Worm (Caenorhabditis elegans) whole organism, late embryonic: ENCODE measurements around the gene ser-1.

Experiments
- C08G9.2 ChIP-seq: sonication (generic microtip); optimal IDR thresholded peaks from 2 replicates; lab custom pipeline; 2016; ENCODE audit warnings: mild to moderate bottlenecking, missing genetic modification characterization, moderate library complexity, missing compliant biosample characterization
- C38D4.7 ChIP-seq: fragments of 200-800 bp; sonication (Bioruptor generic); optimal IDR thresholded peaks from 2 replicates; lab custom pipeline; 2018; ENCODE audit warnings: mild to moderate bottlenecking, missing genetic modification characterization, moderate library complexity, missing compliant biosample characterization
- F13H6.1 ChIP-seq: sonication (generic microtip); optimal IDR thresholded peaks from 2 replicates; lab custom pipeline; 2016; ENCODE audit warnings: missing genetic modification characterization, missing compliant biosample characterization
- K02D7.2 ChIP-seq: sonication (generic microtip); optimal IDR thresholded peaks from 2 replicates; lab custom pipeline; 2017; ENCODE audit warnings: mild to moderate bottlenecking, missing genetic modification characterization, missing compliant biosample characterization
- T23F11.4 ChIP-seq: fragments of 200-800 bp; sonication (Bioruptor generic); optimal IDR thresholded peaks from 2 replicates; lab custom pipeline; 2018; ENCODE audit warnings: mild to moderate bottlenecking, missing genetic modification characterization, missing compliant biosample characterization
- Y22D7AL.16 ChIP-seq: sonication (generic microtip); optimal IDR thresholded peaks from 2 replicates; lab custom pipeline; 2016; ENCODE audit warnings: missing genetic modification characterization, missing compliant biosample characterization
- ama-1 ChIP-seq: fragments of 150-350 bp; optimal IDR thresholded peaks from 2 replicates; lab custom pipeline; 2014
- ceh-22 ChIP-seq: sonication (generic microtip); optimal IDR thresholded peaks from 2 replicates; lab custom pipeline; 2017; ENCODE audit warnings: missing biosample characterization, missing genetic modification characterization
- ceh-31 ChIP-seq: sonication (generic microtip); optimal IDR thresholded peaks from 2 replicates; lab custom pipeline; 2016; ENCODE audit warnings: missing genetic modification characterization, missing compliant biosample characterization
- ceh-34 ChIP-seq: sonication (generic microtip); optimal IDR thresholded peaks from 2 replicates; lab custom pipeline; 2016; ENCODE audit warnings: mild to moderate bottlenecking, missing genetic modification characterization, missing compliant biosample characterization
- ceh-45 ChIP-seq: fragments of 200-800 bp; sonication (Bioruptor generic); IDR thresholded peaks from 2 replicates; pipeline ENCODE4 v1.3.6; 2022; ENCODE audit warnings: missing genetic modification reagents, missing genetic modification characterization, missing compliant biosample characterization
- dmd-4 ChIP-seq: sonication (generic microtip); optimal IDR thresholded peaks from 2 replicates; lab custom pipeline; 2016; ENCODE audit warnings: borderline replicate concordance, missing genetic modification characterization, missing compliant biosample characterization
- dve-1 ChIP-seq: sonication (generic microtip); optimal IDR thresholded peaks from 2 replicates; lab custom pipeline; 2017; ENCODE audit warnings: antibody characterized with exemption, mild to moderate bottlenecking, missing genetic modification characterization, missing compliant biosample characterization
- elt-4 ChIP-seq: sonication (generic microtip); optimal IDR thresholded peaks from 2 replicates; lab custom pipeline; 2016; ENCODE audit warnings: missing genetic modification characterization, missing compliant biosample characterization
- eyg-1 ChIP-seq: sonication (generic microtip); optimal IDR thresholded peaks from 2 replicates; lab custom pipeline; 2016; ENCODE audit warnings: missing genotype, missing genetic modification characterization, missing compliant biosample characterization
- fkh-10 ChIP-seq: fragments of 150-350 bp; optimal IDR thresholded peaks from 2 replicates; lab custom pipeline; 2014; ENCODE audit warnings: missing biosample characterization, missing genetic modification reagents, missing genetic modification characterization
- fkh-6 ChIP-seq: sonication (generic microtip); optimal IDR thresholded peaks from 2 replicates; lab custom pipeline; 2016; ENCODE audit warnings: missing genetic modification characterization, missing compliant biosample characterization
- hlh-15 ChIP-seq: sonication (generic microtip); optimal IDR thresholded peaks from 2 replicates; lab custom pipeline; 2016; ENCODE audit warnings: missing genetic modification characterization, missing compliant biosample characterization
- hlh-30 ChIP-seq: sonication (generic microtip); optimal IDR thresholded peaks from 2 replicates; lab custom pipeline; 2017; ENCODE audit warnings: antibody characterized with exemption, missing genetic modification characterization, missing compliant biosample characterization; ENCODE audit not compliant: insufficient read depth
- madf-2 ChIP-seq: sonication (generic microtip); optimal IDR thresholded peaks from 2 replicates; lab custom pipeline; 2017; ENCODE audit warnings: missing genetic modification characterization, missing compliant biosample characterization
- mec-3 ChIP-seq: sonication (generic microtip); optimal IDR thresholded peaks from 2 replicates; lab custom pipeline; 2016; ENCODE audit warnings: borderline replicate concordance, missing genetic modification characterization, missing compliant biosample characterization
- nhr-232 ChIP-seq: sonication (generic microtip); optimal IDR thresholded peaks from 2 replicates; lab custom pipeline; 2016; ENCODE audit warnings: missing genetic modification characterization, missing compliant biosample characterization
- pha-4 ChIP-seq: fragments of 150-350 bp; optimal IDR thresholded peaks from 2 replicates; lab custom pipeline; 2018; ENCODE audit warnings: missing biosample characterization, missing genetic modification reagents, missing genetic modification characterization
- pros-1 ChIP-seq: fragments of 150-350 bp; optimal IDR thresholded peaks from 2 replicates; lab custom pipeline; 2014; ENCODE audit warnings: missing biosample characterization, missing genetic modification reagents, missing genetic modification characterization
- ref-2 ChIP-seq: sonication (generic microtip); optimal IDR thresholded peaks from 2 replicates; lab custom pipeline; 2016; ENCODE audit warnings: missing genetic modification characterization, missing compliant biosample characterization
- rnt-1 ChIP-seq: sonication (generic microtip); optimal IDR thresholded peaks from 2 replicates; lab custom pipeline; 2016; ENCODE audit warnings: missing genetic modification characterization, missing compliant biosample characterization
- sox-4 ChIP-seq: sonication (generic microtip); optimal IDR thresholded peaks from 2 replicates; lab custom pipeline; 2017; ENCODE audit warnings: mild to moderate bottlenecking, missing genetic modification characterization, inconsistent platforms, missing compliant biosample characterization
- syd-9 ChIP-seq: sonication (generic microtip); optimal IDR thresholded peaks from 2 replicates; lab custom pipeline; 2016; ENCODE audit warnings: mild to moderate bottlenecking, missing genetic modification characterization, moderate library complexity, missing compliant biosample characterization
- unc-3 ChIP-seq, 2 experiments: fragments of 200-800 bp in 1 of 2; sonication (Bioruptor generic) in 1 of 2; sonication (generic microtip) in 1 of 2; conservative IDR thresholded peaks in 1 of 2; optimal IDR thresholded peaks in 1 of 2; 2 replicates each; pipeline versions ENCODE4 v1.3.6 to Lab custom; 2016 to 2022; ENCODE audit warnings: missing compliant biosample characterization in 2 of 2, missing genetic modification characterization in 2 of 2, missing genetic modification reagents in 1 of 2
- unc-42 ChIP-seq: sonication (generic microtip); optimal IDR thresholded peaks from 2 replicates; lab custom pipeline; 2016; ENCODE audit warnings: missing genotype, missing genetic modification characterization, missing compliant biosample characterization
- unc-55 ChIP-seq: sonication (generic microtip); optimal IDR thresholded peaks from 2 replicates; lab custom pipeline; 2017; ENCODE audit warnings: missing biosample characterization, missing genetic modification reagents, missing genetic modification characterization
- unc-86 ChIP-seq: sonication (generic microtip); optimal IDR thresholded peaks from 2 replicates; lab custom pipeline; 2016; ENCODE audit warnings: missing genetic modification characterization, missing compliant biosample characterization
- zip-5 ChIP-seq: sonication (generic microtip); optimal IDR thresholded peaks from 2 replicates; lab custom pipeline; 2016; ENCODE audit warnings: missing genetic modification characterization, missing compliant biosample characterization
- ztf-16 ChIP-seq: sonication (generic microtip); optimal IDR thresholded peaks from 2 replicates; lab custom pipeline; 2017; ENCODE audit warnings: missing genetic modification characterization, missing compliant biosample characterization

Gene ser-1

DNA sequence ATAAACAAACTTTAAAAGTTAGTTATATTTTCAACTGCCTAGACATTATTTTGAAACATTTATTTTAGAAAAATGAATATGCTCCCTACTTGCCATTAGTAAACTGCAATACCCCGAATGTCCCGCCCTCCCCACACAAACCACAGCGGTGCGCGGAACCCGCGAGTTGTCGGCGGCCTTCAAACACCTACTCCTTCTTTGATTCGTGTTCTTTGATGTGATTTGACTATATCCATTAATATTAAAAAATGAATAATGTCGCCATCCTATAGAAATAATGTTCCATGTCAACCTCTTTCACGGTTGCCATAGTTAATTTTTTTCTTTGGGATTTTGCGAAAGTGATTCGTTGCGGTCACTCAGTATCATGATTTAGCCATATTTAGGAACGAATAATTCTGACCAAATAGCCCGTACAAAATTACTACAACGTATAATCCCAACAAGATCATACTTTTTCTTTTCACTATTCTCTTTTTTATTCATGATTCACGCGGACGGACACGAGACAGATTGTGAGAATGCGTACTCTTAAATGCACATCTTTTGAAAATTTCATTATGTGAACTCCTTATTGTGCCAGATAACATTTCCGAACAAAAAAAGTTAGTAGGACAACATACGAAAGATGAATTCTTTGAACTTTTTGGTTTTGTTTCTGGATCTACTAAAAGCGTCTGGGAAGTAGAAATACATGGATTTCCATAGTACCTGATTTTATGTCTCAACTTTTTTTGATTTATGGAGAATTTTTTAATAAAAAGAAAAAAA is 14.8 kb upstream of the ser-1 start:
- no peak for TF ChIP-seq fkh-6 (tag; lab: Kevin White, UChicago)
- no peak for TF ChIP-seq unc-42 (tag; lab: Kevin White, UChicago)

DNA sequence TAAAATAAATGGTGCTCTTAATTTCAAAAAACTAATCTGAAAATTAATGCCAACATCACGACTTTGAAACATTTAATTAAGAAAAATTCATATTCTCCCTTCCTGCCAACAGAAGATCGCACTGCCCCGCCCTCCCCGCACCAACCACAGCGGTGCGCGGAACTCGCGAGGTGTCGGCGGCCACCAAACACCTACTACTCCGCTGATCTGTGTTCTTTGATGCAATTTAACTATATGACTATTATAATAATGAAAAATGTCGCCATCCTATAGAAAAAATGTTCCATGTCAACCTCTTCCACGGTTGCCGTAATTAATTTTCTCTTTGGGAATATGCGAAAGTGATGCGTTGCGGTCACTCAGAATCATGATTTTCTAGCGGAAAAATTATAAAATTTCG is 13.8 kb upstream of the ser-1 start:
- TF ChIP-seq unc-3 (GFP tag; conservative IDR thresholded peaks at IDR 0.05; lab: Robert Waterston, UW) (no peak), unc-3 (tag; optimal IDR thresholded peaks at IDR 0.05; lab: Kevin White, UChicago) (no peak), sox-4 (tag; lab: Kevin White, UChicago) (no peak), Y22D7AL.16 (tag; lab: Kevin White, UChicago) (no peak), unc-86 (no peak), dve-1 (tag; lab: Kevin White, UChicago) (no peak), hlh-15 (no peak), elt-4 (tag; lab: Kevin White, UChicago) (no peak), T23F11.4 (no peak)

DNA sequence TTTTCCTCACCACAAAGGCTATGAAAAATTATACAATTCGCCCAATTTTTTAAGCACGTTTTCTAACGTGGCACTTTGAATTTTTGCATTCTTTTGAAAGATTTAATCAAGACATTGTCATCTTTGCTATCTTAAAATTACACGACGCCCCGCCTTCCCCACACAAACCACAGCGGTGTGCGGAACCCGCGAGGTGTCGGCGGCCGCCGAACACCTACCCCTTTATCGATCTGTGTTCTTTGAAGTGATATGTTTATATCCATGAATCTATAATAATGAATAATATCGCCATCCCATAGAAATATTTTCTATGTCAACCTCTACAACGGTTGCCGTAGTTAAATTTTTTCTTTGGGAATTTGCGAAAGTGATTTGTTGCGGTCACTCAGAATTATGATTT is 13.2 kb upstream of the ser-1 start:
- no peak for TF ChIP-seq ceh-34 (tag; lab: Kevin White, UChicago)
- TF ChIP-seq sox-4 (tag; lab: Kevin White, UChicago) = no peak

DNA sequence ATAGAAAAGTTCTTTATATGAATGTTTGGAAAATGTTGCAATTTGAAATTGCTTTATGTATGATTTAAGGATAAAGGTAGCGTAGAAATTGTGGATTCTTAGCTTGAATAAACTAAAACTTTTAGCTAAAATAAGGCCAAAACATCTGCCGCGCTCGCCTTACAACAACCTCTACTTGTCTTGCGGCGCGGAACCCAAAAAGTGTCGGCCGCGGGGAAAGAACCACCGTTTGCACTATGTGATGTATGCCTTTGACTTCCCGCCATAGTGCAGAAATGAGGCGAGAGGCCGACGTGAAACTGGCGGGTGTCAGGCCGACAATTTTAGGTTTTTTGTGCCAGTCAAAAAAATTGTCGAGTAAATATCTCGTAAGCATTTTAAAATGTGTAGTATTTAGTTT is 7.7 kb upstream of the ser-1 start:
- TF ChIP-seq syd-9 (no peak), unc-42 (tag; lab: Kevin White, UChicago) (no peak), zip-5 (no peak), ceh-45 (GFP tag; lab: Robert Waterston, UW) (no peak), eyg-1 (tag; lab: Kevin White, UChicago) (no peak), dve-1 (tag; lab: Kevin White, UChicago) (no peak), fkh-10 (GFP tag; lab: Kevin White, UChicago) (no peak), hlh-30 (tag; lab: Kevin White, UChicago) (no peak), unc-55 (GFP tag; lab: Kevin White, UChicago) (no peak), K02D7.2 (tag; lab: Kevin White, UChicago) (no peak), pha-4 (tag; lab: Kevin White, UChicago) (no peak), ceh-22 (tag; lab: Kevin White, UChicago) (no peak), ama-1 (lab: Kevin White, UChicago) (no peak), rnt-1 (tag; lab: Kevin White, UChicago) (no peak), unc-86 (no peak), elt-4 (tag; lab: Kevin White, UChicago) (no peak), ceh-31 (no peak), ref-2 (tag; lab: Kevin White, UChicago) (no peak), fkh-6 (tag; lab: Kevin White, UChicago) (no peak)

DNA sequence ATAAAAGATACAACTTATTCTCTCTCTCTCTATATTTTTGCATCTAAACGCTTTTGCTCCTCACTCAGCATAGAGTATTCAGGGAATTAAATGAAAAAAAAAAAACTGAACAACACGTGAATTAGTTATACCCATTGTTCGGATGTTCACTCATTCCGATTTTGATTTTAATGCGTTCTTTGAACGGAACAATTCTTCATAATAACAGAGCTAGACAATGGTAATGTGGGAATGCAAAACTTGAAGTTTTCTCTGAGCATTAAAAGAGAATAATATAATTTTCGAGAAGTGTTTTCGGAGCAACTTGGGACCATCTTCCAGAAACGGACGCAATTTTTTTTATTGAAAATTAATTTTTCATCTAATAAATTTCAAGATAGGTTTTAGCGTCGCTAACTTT is 5.2 kb upstream of the ser-1 start:
- no peak for TF ChIP-seq pros-1 (tag; lab: Kevin White, UChicago)

DNA sequence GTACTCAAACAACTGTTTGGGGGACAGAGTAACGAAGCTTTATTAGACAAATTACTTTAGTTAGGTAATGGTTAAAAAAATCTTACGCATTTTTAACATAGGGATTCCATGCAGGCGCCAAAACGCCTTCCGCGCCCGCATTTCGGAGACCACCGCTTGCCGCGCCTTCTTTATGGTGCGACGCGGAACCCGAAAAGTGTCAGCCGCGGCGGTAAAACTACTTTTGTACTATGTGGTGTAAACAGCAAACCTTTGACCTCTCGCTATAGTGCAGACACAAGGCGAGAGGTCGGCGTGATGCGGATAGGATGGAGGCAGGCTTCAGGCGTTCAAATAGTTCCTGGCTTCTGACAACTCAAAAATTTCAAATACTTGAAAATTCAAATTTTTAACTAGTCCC is 4.3 kb upstream of the ser-1 start:
- TF ChIP-seq ceh-31 (no peak), nhr-232 (tag; lab: Kevin White, UChicago) (no peak), ztf-16 (tag; lab: Kevin White, UChicago) (no peak), hlh-30 (tag; lab: Kevin White, UChicago) (no peak), mec-3 (tag; lab: Kevin White, UChicago) (no peak), dmd-4 (tag; lab: Kevin White, UChicago) (no peak), madf-2 (tag; lab: Kevin White, UChicago) (no peak), rnt-1 (tag; lab: Kevin White, UChicago) (no peak), sox-4 (tag; lab: Kevin White, UChicago) (no peak), F13H6.1 (no peak), C38D4.7 (GFP tag; lab: Kevin White, UChicago) (no peak), fkh-10 (GFP tag; lab: Kevin White, UChicago) (no peak), C08G9.2 (tag; lab: Kevin White, UChicago) (no peak), Y22D7AL.16 (tag; lab: Kevin White, UChicago) (no peak)
